Worm (Caenorhabditis elegans) whole organism, L1 larva: ENCODE measurements around the gene C09H10.9.

ENCODE experiments used
- C16A3.4 ChIP-seq: fragments of 150-350 bp; optimal IDR thresholded peaks from 2 replicates; lab custom pipeline; 2014; ENCODE audit warnings: missing biosample characterization, missing genetic modification characterization
- F16B12.6 ChIP-seq: fragments of 150-350 bp; optimal IDR thresholded peaks from 2 replicates; lab custom pipeline; 2014; ENCODE audit warnings: missing biosample characterization, missing genetic modification characterization
- Y116A8C.19 ChIP-seq: sonication (generic microtip); optimal IDR thresholded peaks from 2 replicates; lab custom pipeline; 2016; ENCODE audit warnings: missing compliant biosample characterization, missing genetic modification characterization, borderline replicate concordance
- alr-1 ChIP-seq: fragments of 200-800 bp; sonication (Bioruptor generic); optimal IDR thresholded peaks from 2 replicates; lab custom pipeline; 2018; ENCODE audit warnings: borderline replicate concordance, mild to moderate bottlenecking, missing genetic modification characterization, missing compliant biosample characterization
- aly-2 ChIP-seq: fragments of 150-350 bp; optimal IDR thresholded peaks from 2 replicates; lab custom pipeline; 2014; ENCODE audit warnings: missing biosample characterization, missing genetic modification characterization
- ama-1 ChIP-seq: fragments of 150-350 bp; optimal IDR thresholded peaks from 2 replicates; lab custom pipeline; 2014
- ceh-63 ChIP-seq: fragments of 200-800 bp; sonication (Bioruptor generic); optimal IDR thresholded peaks from 2 replicates; lab custom pipeline; 2018; ENCODE audit warnings: mild to moderate bottlenecking, missing genetic modification characterization, missing compliant biosample characterization
- ceh-8 ChIP-seq: fragments of 200-800 bp; sonication (Bioruptor generic); optimal IDR thresholded peaks from 2 replicates; lab custom pipeline; 2018; ENCODE audit warnings: mild to moderate bottlenecking, missing genetic modification characterization, moderate library complexity, missing compliant biosample characterization
- ceh-88 ChIP-seq: fragments of 200-800 bp; sonication (Bioruptor generic); IDR thresholded peaks from 2 replicates; pipeline ENCODE4 v1.3.6; 2022; ENCODE audit warnings: missing genetic modification characterization, missing compliant biosample characterization
- ces-1 ChIP-seq: fragments of 150-350 bp; optimal IDR thresholded peaks from 2 replicates; lab custom pipeline; 2014; ENCODE audit warnings: missing biosample characterization, missing genetic modification reagents, missing genetic modification characterization
- dpl-1 ChIP-seq, 3 experiments: fragments of 150-350 bp in 2 of 3; sonication (generic microtip) in 1 of 3; optimal IDR thresholded peaks; 2 replicates each; lab custom pipeline; 2014 to 2017; ENCODE audit warnings: missing biosample characterization in 3 of 3, missing genetic modification characterization in 3 of 3, missing genetic modification reagents in 3 of 3
- efl-1 ChIP-seq, 4 experiments: fragments of 150-350 bp; optimal IDR thresholded peaks in 3 of 4; peaks in 1 of 4; 1 replicate in 1 of 4; 2 replicates in 3 of 4; lab custom pipeline; 2014; ENCODE audit warnings: missing biosample characterization in 2 of 4, missing genetic modification characterization in 2 of 4, missing genetic modification reagents in 2 of 4
- egl-13 ChIP-seq: sonication (generic microtip); optimal IDR thresholded peaks from 2 replicates; lab custom pipeline; 2016; ENCODE audit warnings: missing genotype, missing genetic modification reagents, missing genetic modification characterization, missing compliant biosample characterization
- egl-27 ChIP-seq, 2 experiments: fragments of 150-350 bp in 1 of 2; sonication (generic microtip); optimal IDR thresholded peaks; 3 replicates each; lab custom pipeline; 2017 to 2018; ENCODE audit warnings: missing biosample characterization in 2 of 2, missing genetic modification characterization in 2 of 2, missing genetic modification reagents in 2 of 2
- elt-3 ChIP-seq, 6 experiments: fragments of 150-350 bp in 1 of 6; sonication (generic microtip); optimal IDR thresholded peaks; 2 replicates each; lab custom pipeline; 2017 to 2018; ENCODE audit warnings: missing biosample characterization in 6 of 6, missing genetic modification characterization in 6 of 6, inconsistent platforms in 1 of 6
- fkh-4 ChIP-seq: sonication (generic microtip); optimal IDR thresholded peaks from 2 replicates; lab custom pipeline; 2016; ENCODE audit warnings: missing compliant biosample characterization, missing genetic modification characterization, borderline replicate concordance
- fkh-8 ChIP-seq: sonication (generic microtip); optimal IDR thresholded peaks from 2 replicates; lab custom pipeline; 2016; ENCODE audit warnings: mild to moderate bottlenecking, missing genetic modification characterization, missing compliant biosample characterization
- hlh-4 ChIP-seq: sonication (generic microtip); optimal IDR thresholded peaks from 2 replicates; lab custom pipeline; 2016; ENCODE audit warnings: mild to moderate bottlenecking, missing genetic modification characterization, missing compliant biosample characterization
- irx-1 ChIP-seq: sonication (generic microtip); optimal IDR thresholded peaks from 2 replicates; lab custom pipeline; 2016; ENCODE audit warnings: missing genetic modification characterization, missing compliant biosample characterization
- lin-13 ChIP-seq: fragments of 150-350 bp; optimal IDR thresholded peaks from 2 replicates; lab custom pipeline; 2014; ENCODE audit warnings: missing biosample characterization, missing genetic modification reagents, missing genetic modification characterization
- lin-14 ChIP-seq: fragments of 200-800 bp; sonication (Bioruptor generic); optimal IDR thresholded peaks from 2 replicates; lab custom pipeline; 2018; ENCODE audit warnings: mild to moderate bottlenecking, missing genetic modification characterization, moderate library complexity, missing compliant biosample characterization
- lsy-2 ChIP-seq, 2 experiments: fragments of 150-350 bp; optimal IDR thresholded peaks; 2 replicates each; lab custom pipeline; 2014; ENCODE audit warnings: missing biosample characterization in 2 of 2, missing genetic modification characterization in 2 of 2
- mab-9 ChIP-seq: fragments of 200-800 bp; sonication (Bioruptor generic); IDR thresholded peaks from 2 replicates; pipeline ENCODE4 v1.3.6; 2022; ENCODE audit warnings: missing genetic modification reagents, missing genetic modification characterization, missing compliant biosample characterization
- mdl-1 ChIP-seq, 2 experiments: fragments of 150-350 bp; optimal IDR thresholded peaks; 2 replicates each; lab custom pipeline; 2014 to 2017; ENCODE audit warnings: missing biosample characterization in 2 of 2, missing genetic modification characterization in 2 of 2, inconsistent platforms in 1 of 2
- mef-2 ChIP-seq: fragments of 150-350 bp; optimal IDR thresholded peaks from 2 replicates; lab custom pipeline; 2014; ENCODE audit warnings: missing biosample characterization, missing genetic modification characterization
- mep-1 ChIP-seq: fragments of 150-350 bp; optimal IDR thresholded peaks from 2 replicates; lab custom pipeline; 2014; ENCODE audit warnings: missing biosample characterization, missing genetic modification characterization
- nhr-11 ChIP-seq: fragments of 150-350 bp; optimal IDR thresholded peaks from 2 replicates; lab custom pipeline; 2014; ENCODE audit warnings: missing biosample characterization, missing genetic modification characterization
- nhr-237 ChIP-seq: fragments of 150-350 bp; optimal IDR thresholded peaks from 2 replicates; lab custom pipeline; 2014; ENCODE audit warnings: missing biosample characterization, missing genetic modification characterization
- nhr-28 ChIP-seq: fragments of 150-350 bp; optimal IDR thresholded peaks from 2 replicates; lab custom pipeline; 2014; ENCODE audit warnings: missing biosample characterization, missing genetic modification characterization
- nhr-47 ChIP-seq: sonication (generic microtip); optimal IDR thresholded peaks from 2 replicates; lab custom pipeline; 2016; ENCODE audit warnings: mild to moderate bottlenecking, missing genetic modification characterization, moderate library complexity, missing compliant biosample characterization
- nhr-71 ChIP-seq: sonication (generic microtip); optimal IDR thresholded peaks from 2 replicates; lab custom pipeline; 2016; ENCODE audit warnings: mild to moderate bottlenecking, missing genetic modification characterization, moderate library complexity, missing compliant biosample characterization
- nhr-77 ChIP-seq: fragments of 150-350 bp; optimal IDR thresholded peaks from 2 replicates; lab custom pipeline; 2014; ENCODE audit warnings: missing biosample characterization, missing genetic modification characterization
- nhr-84 ChIP-seq: sonication (generic microtip); optimal IDR thresholded peaks from 2 replicates; lab custom pipeline; 2017; ENCODE audit warnings: missing biosample characterization, missing genetic modification characterization
- nhr-85 ChIP-seq: sonication (generic microtip); peaks from one replicate; lab custom pipeline; 2016; ENCODE audit warnings: missing genetic modification characterization, inconsistent platforms, missing compliant biosample characterization
- pqm-1 ChIP-seq: sonication (generic microtip); optimal IDR thresholded peaks from 3 replicates; lab custom pipeline; 2017; ENCODE audit warnings: missing biosample characterization, missing genetic modification characterization
- rnt-1 ChIP-seq: sonication (generic microtip); optimal IDR thresholded peaks from 2 replicates; lab custom pipeline; 2016; ENCODE audit warnings: mild to moderate bottlenecking, missing genetic modification characterization, moderate library complexity, missing compliant biosample characterization
- sox-4 ChIP-seq: sonication (generic microtip); optimal IDR thresholded peaks from 2 replicates; lab custom pipeline; 2016; ENCODE audit warnings: missing genetic modification characterization, missing compliant biosample characterization
- sptf-1 ChIP-seq: fragments of 150-350 bp; optimal IDR thresholded peaks from 2 replicates; lab custom pipeline; 2014; ENCODE audit warnings: missing biosample characterization, missing genetic modification characterization
- swsn-7 ChIP-seq: sonication (generic microtip); optimal IDR thresholded peaks from 2 replicates; lab custom pipeline; 2016; ENCODE audit warnings: missing genetic modification characterization, missing compliant biosample characterization
- tbx-2 ChIP-seq: sonication (generic microtip); optimal IDR thresholded peaks from 2 replicates; lab custom pipeline; 2016; ENCODE audit warnings: missing genetic modification characterization, missing compliant biosample characterization
- tlp-1 ChIP-seq: fragments of 150-350 bp; optimal IDR thresholded peaks from 2 replicates; lab custom pipeline; 2014; ENCODE audit warnings: missing biosample characterization, missing genetic modification characterization
- unc-130 ChIP-seq: fragments of 150-350 bp; optimal IDR thresholded peaks from 2 replicates; lab custom pipeline; 2017; ENCODE audit warnings: missing biosample characterization, missing genetic modification characterization, inconsistent platforms
- unc-30 ChIP-seq: sonication (generic microtip); optimal IDR thresholded peaks from 2 replicates; lab custom pipeline; 2017; ENCODE audit warnings: missing biosample characterization, missing genetic modification characterization
- unc-86 ChIP-seq: sonication (generic microtip); optimal IDR thresholded peaks from 2 replicates; lab custom pipeline; 2016; ENCODE audit warnings: missing genetic modification characterization, missing compliant biosample characterization
- unc-98 ChIP-seq: fragments of 200-800 bp; sonication (Bioruptor generic); IDR thresholded peaks from 2 replicates; pipeline ENCODE4 v1.3.6; 2022; ENCODE audit warnings: missing genetic modification characterization, missing compliant biosample characterization
- vab-15 ChIP-seq: sonication (generic microtip); optimal IDR thresholded peaks from 2 replicates; lab custom pipeline; 2017; ENCODE audit warnings: missing genotype, mild to moderate bottlenecking, missing genetic modification characterization, missing compliant biosample characterization

The C09H10.9 gene

ce11 chrII:11097154-11097887, 6.9 kb upstream of the C09H10.9 start, which contains the start of the genes rpl-36.A and nuo-1 (continued):
- no peak for TF ChIP-seq ces-1 (GFP tag; lab: Kevin White, UChicago)

DNA sequence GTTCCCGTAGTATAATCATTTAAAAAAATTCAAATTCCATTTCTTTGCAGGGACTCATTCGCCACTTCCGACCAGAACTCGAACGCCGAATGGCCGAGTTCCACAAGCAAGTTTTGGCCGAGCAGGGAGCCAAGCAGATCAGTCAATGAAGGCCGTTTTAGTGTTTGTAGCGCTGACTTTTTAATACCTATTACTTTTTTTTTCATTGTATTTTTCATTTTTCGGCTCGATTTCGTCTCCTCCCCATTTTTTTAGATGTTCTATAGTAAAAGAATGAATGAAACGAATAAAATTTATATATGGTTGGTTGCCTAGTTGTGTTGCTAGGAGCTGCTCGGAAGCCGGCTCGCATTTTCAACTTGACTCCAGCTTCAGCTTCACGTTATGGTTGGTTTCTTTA, 4.4 kb upstream of the C09H10.9 start, which contains the start of gene C09H10.4:
TSS of gene C09H10.4 (plus strand) at position 301 of the 400 bp plus-strand sequence.
- TF ChIP-seq nhr-28 (tag; lab: Kevin White, UChicago): no peak
- TF ChIP-seq nhr-85 (tag; lab: Kevin White, UChicago): no peak
- TF ChIP-seq mep-1 (tag; lab: Kevin White, UChicago): no peak
- TF ChIP-seq pqm-1 (tag; lab: Kevin White, UChicago): no peak
- no peak for TF ChIP-seq tbx-2
- TF ChIP-seq ceh-63 (GFP tag; lab: Kevin White, UChicago): no peak

ce11 chrII:11101171-11101570, 3.1 kb upstream of the C09H10.9 start:
- TF ChIP-seq nhr-84 (no peak), mab-9 (GFP tag; lab: Robert Waterston, UW) (no peak), unc-98 (GFP tag; lab: Robert Waterston, UW) (no peak), tbx-2 (no peak), rnt-1 (no peak), lin-14 (no peak), egl-27 (tag; optimal IDR thresholded peaks at IDR 0.05; lab: Kevin White, UChicago) (no peak), lsy-2 (tag; optimal IDR thresholded peaks at IDR 0.05; lab: Kevin White, UChicago) (no peak), hlh-4 (tag; lab: Kevin White, UChicago) (no peak), nhr-77 (tag; lab: Kevin White, UChicago) (no peak), nhr-237 (tag; lab: Kevin White, UChicago) (no peak), tlp-1 (tag; lab: Kevin White, UChicago) (no peak)

ce11 chrII:11103052-11103451, 1.2 kb upstream of the C09H10.9 start:
- peak; percentile 71 for TF ChIP-seq nhr-71 (tag; lab: Kevin White, UChicago)
- TF ChIP-seq mdl-1 (tag; optimal IDR thresholded peaks at IDR 0.05; lab: Kevin White, UChicago): peak in 1 of 2 experiments; percentile 51
- peak in 2 of 6 experiments; percentile 10 to 39 for TF ChIP-seq elt-3 (tag; optimal IDR thresholded peaks at IDR 0.05; lab: Kevin White, UChicago)
- peak; percentile 73 to 74 for TF ChIP-seq efl-1 (optimal IDR thresholded peaks at IDR 0.05; lab: Kevin White, UChicago)
- peak; percentile 71 to 94 for TF ChIP-seq efl-1 (GFP tag; optimal IDR thresholded peaks at IDR 0.05 in 1 of 2; lab: Kevin White, UChicago)
- TF ChIP-seq dpl-1 (GFP tag; optimal IDR thresholded peaks at IDR 0.05; lab: Kevin White, UChicago): peak; percentile 58 to 80 (median 73)
- peak; percentile 55 for TF ChIP-seq lin-13 (GFP tag; lab: Kevin White, UChicago)
- no peak for TF ChIP-seq vab-15
- peak; percentile 19 for TF ChIP-seq unc-86 (tag; lab: Kevin White, UChicago)
- no peak for TF ChIP-seq ceh-88
- TF ChIP-seq ceh-8 (GFP tag; lab: Kevin White, UChicago): no peak
- TF ChIP-seq Y116A8C.19 (tag; lab: Kevin White, UChicago): no peak
- no peak for TF ChIP-seq fkh-4 (tag; lab: Kevin White, UChicago)
- no peak for TF ChIP-seq mef-2 (tag; lab: Kevin White, UChicago)
- TF ChIP-seq swsn-7: peak; percentile 38
- no peak for TF ChIP-seq unc-30 (tag; lab: Kevin White, UChicago)
- no peak for TF ChIP-seq ama-1 (lab: Kevin White, UChicago)
- peak; percentile 37 for TF ChIP-seq F16B12.6 (tag; lab: Kevin White, UChicago)
- TF ChIP-seq nhr-11 (tag; lab: Kevin White, UChicago): no peak
- no peak for TF ChIP-seq alr-1 (tag; lab: Kevin White, UChicago)
- no peak for TF ChIP-seq egl-13 (tag; lab: Kevin White, UChicago)
- TF ChIP-seq unc-130 (tag; lab: Kevin White, UChicago): peak; percentile 75
- no peak for TF ChIP-seq aly-2 (tag; lab: Kevin White, UChicago)
- no peak for TF ChIP-seq unc-98 (GFP tag; lab: Robert Waterston, UW)
- peak; percentile 80 for TF ChIP-seq nhr-85 (tag; lab: Kevin White, UChicago)
- no peak for TF ChIP-seq tlp-1 (tag; lab: Kevin White, UChicago)
- TF ChIP-seq egl-27 (tag; optimal IDR thresholded peaks at IDR 0.05; lab: Kevin White, UChicago): no peak
- TF ChIP-seq fkh-8 (tag; lab: Kevin White, UChicago): peak; percentile 53
- peak; percentile 51 for TF ChIP-seq nhr-47 (tag; lab: Kevin White, UChicago)
- no peak for TF ChIP-seq irx-1
- TF ChIP-seq sptf-1 (tag; lab: Kevin White, UChicago): no peak
- no peak for TF ChIP-seq sox-4 (tag; lab: Kevin White, UChicago)
- TF ChIP-seq C16A3.4: peak; percentile 72
